Worm (Caenorhabditis elegans): ENCODE results near the gene E01B7.2.

ce11 chrV:17943877-17944472, 22.4 kb downstream of the E01B7.2 start:
- TF ChIP-seq ces-1 (GFP tag; optimal IDR thresholded peaks at IDR 0.05) (no peak), unc-39 (tag; optimal IDR thresholded peaks at IDR 0.05) (no peak), elt-3 (tag; optimal IDR thresholded peaks at IDR 0.05) (no peak), pha-4 (tag; optimal IDR thresholded peaks at IDR 0.05) (no peak), nhr-76 (tag; optimal IDR thresholded peaks at IDR 0.05) (no peak), blmp-1 (tag; optimal IDR thresholded peaks at IDR 0.05) (no peak), nhr-28 (tag; optimal IDR thresholded peaks at IDR 0.05) (no peak), unc-62 (GFP tag; optimal IDR thresholded peaks at IDR 0.05) (no peak), ztf-11 (tag; optimal IDR thresholded peaks at IDR 0.05) (no peak), sptf-1 (tag; optimal IDR thresholded peaks at IDR 0.05) (no peak), drap-1 (GFP tag; optimal IDR thresholded peaks at IDR 0.05) (peak; percentile 53), lin-13 (tag; optimal IDR thresholded peaks at IDR 0.05) (no peak), nhr-237 (tag; optimal IDR thresholded peaks at IDR 0.05) (no peak), lsy-2 (tag; optimal IDR thresholded peaks at IDR 0.05) (no peak)
